Worm (Caenorhabditis elegans) whole organism, midembryonic: ENCODE data around the gene sre-49.

Source experiments
- T22C8.4 ChIP-seq: fragments of 200-800 bp; sonication (Bioruptor generic); IDR thresholded peaks from 2 replicates; pipeline ENCODE4 v1.3.6; 2022; ENCODE audit warnings: missing genetic modification characterization, missing compliant biosample characterization
- cog-1 ChIP-seq: sonication (generic microtip); optimal IDR thresholded peaks from 2 replicates; lab custom pipeline; 2016; ENCODE audit warnings: missing genetic modification characterization, missing compliant biosample characterization
- flt-1 ChIP-seq: fragments of 200-800 bp; sonication (Bioruptor generic); IDR thresholded peaks from 2 replicates; pipeline ENCODE4 v1.3.6; 2022; ENCODE audit warnings: missing genetic modification characterization, missing compliant biosample characterization
- klf-2 ChIP-seq: fragments of 200-800 bp; sonication (Bioruptor generic); conservative IDR thresholded peaks from 2 replicates; pipeline ENCODE4 v1.3.6; 2022; ENCODE audit warnings: missing genetic modification reagents, missing genetic modification characterization, missing compliant biosample characterization
- med-1 ChIP-seq: sonication (generic microtip); optimal IDR thresholded peaks from 2 replicates; lab custom pipeline; 2017; ENCODE audit warnings: missing genetic modification characterization, mild to moderate bottlenecking, missing compliant biosample characterization, antibody characterized with exemption, missing genetic modification reagents; ENCODE audit not compliant: insufficient read depth
- ref-1 ChIP-seq: fragments of 200-800 bp; sonication (Bioruptor generic); conservative IDR thresholded peaks from 2 replicates; pipeline ENCODE4 v1.3.6; 2022; ENCODE audit warnings: missing genetic modification reagents, missing genetic modification characterization, missing compliant biosample characterization
- tab-1 ChIP-seq: fragments of 200-800 bp; sonication (Bioruptor generic); IDR thresholded peaks from 2 replicates; pipeline ENCODE4 v1.3.6; 2022; ENCODE audit warnings: missing genetic modification characterization, missing compliant biosample characterization
- ztf-23 ChIP-seq: fragments of 200-800 bp; sonication (Bioruptor generic); IDR thresholded peaks from 2 replicates; pipeline ENCODE4 v1.3.6; 2022; ENCODE audit warnings: missing genetic modification reagents, missing genetic modification characterization, missing compliant biosample characterization
- ztf-29 ChIP-seq: fragments of 200-800 bp; sonication (Bioruptor generic); IDR thresholded peaks from 2 replicates; pipeline ENCODE4 v1.3.6; 2022; ENCODE audit warnings: missing genetic modification reagents, missing genetic modification characterization, missing compliant biosample characterization

sre-49 gene

DNA sequence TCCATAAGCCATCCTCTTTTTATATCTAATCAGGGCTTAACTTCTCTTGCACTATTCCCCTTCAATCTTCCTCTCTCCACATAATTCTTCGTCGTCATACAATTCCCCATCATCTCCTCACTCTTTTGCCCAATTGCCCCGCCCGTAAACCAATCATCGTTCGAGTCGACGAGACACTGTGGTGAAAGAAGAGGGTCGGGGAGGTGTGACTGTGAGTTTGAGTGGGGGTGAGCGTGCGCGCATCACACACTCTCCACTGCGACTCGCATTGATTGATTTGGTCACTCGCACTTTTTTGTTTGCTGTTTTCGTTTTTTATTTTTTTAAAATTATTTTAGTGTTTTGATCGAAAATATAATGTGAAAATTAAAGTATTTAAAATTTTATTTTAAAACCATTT is 20.5 kb downstream of the sre-49 start:
- peak; percentile 68; the same call in 1 of the 2 replicates for TF ChIP-seq flt-1 (GFP tag; lab: Robert Waterston, UW)
- TF ChIP-seq ztf-29 (GFP tag; lab: Robert Waterston, UW): no peak
- TF ChIP-seq ref-1 (GFP tag; lab: Robert Waterston, UW): no peak; the same call in 1 of the 2 replicates
- peak; percentile 80 for TF ChIP-seq T22C8.4
- TF ChIP-seq ztf-23 (GFP tag; lab: Robert Waterston, UW): 0 out of 2 replicates have a peak, but pooled peaks have one; percentile 22
- TF ChIP-seq klf-2 (GFP tag; lab: Robert Waterston, UW): no peak
- TF ChIP-seq cog-1 (tag; lab: Kevin White, UChicago): peak; percentile 59
- no peak for TF ChIP-seq tab-1 (GFP tag; lab: Robert Waterston, UW)
- no peak for TF ChIP-seq med-1

DNA sequence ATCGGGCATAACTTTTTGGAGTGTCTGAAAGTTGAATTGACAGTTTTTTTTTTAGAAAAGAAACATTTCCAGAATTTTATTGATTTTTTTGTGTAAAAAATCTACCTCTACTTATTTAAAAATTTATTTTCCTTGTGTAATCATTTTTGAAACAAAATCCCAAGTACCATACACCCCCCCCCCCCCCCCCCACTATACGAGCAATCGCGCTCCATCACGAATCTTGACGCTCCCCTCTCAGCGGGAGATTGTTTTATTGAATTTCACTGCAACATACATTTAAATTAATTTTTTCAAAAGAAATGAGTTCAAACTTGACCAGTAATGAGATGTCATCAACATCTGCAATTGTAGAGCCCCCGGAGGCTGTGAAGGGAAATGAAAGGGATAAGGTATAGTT is 21.0 kb downstream of the sre-49 start, which contains the start of gene sop-2:
sop-2 (plus strand) TSS at position 301 of the 400 bp plus-strand sequence.
- TF ChIP-seq cog-1 (tag; lab: Kevin White, UChicago) (no peak), T22C8.4 (no peak), ztf-29 (GFP tag; lab: Robert Waterston, UW) (no peak), ztf-23 (GFP tag; lab: Robert Waterston, UW) (no peak), ref-1 (GFP tag; lab: Robert Waterston, UW) (no peak), med-1 (no peak), tab-1 (GFP tag; lab: Robert Waterston, UW) (no peak), flt-1 (GFP tag; lab: Robert Waterston, UW) (no peak), klf-2 (GFP tag; lab: Robert Waterston, UW) (no peak)

DNA sequence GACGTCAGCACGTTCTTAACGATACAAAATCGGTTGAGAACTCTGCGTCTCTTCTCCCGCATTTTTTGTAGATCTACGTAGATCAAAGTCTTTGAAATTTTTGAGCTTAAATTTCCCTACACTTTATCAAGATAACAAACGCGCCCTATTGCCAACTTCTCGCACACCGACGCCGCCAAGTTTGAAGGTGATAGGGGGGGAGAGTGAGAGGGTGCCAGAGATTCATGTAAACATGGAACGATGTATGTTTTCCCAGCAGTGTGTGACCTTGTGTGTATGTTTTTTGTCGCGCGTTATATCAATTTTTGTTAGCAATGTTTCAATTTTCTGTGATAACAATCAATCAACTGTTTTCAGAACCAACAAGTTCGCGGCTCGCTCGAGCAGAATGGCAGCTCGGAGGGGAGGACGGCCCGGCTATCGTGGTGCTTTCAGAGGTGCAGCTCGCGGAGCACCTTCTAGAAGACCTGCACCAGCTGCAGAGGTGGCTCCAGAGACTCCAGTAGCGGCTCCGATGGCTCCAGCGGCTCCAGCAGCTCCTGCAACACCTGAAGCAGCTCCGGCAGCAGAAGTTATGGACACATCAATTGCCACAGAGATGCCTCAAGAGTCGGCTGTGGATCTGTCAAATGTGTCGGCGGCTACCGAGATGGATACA is 23.1 kb downstream of the sre-49 start:
- TF ChIP-seq klf-2 (GFP tag; lab: Robert Waterston, UW) (no peak), cog-1 (tag; lab: Kevin White, UChicago) (no peak), ztf-23 (GFP tag; lab: Robert Waterston, UW) (no peak), ztf-29 (GFP tag; lab: Robert Waterston, UW) (no peak), ref-1 (GFP tag; lab: Robert Waterston, UW) (no peak), med-1 (no peak), tab-1 (GFP tag; lab: Robert Waterston, UW) (no peak), T22C8.4 (no peak), flt-1 (GFP tag; lab: Robert Waterston, UW) (no peak)

DNA sequence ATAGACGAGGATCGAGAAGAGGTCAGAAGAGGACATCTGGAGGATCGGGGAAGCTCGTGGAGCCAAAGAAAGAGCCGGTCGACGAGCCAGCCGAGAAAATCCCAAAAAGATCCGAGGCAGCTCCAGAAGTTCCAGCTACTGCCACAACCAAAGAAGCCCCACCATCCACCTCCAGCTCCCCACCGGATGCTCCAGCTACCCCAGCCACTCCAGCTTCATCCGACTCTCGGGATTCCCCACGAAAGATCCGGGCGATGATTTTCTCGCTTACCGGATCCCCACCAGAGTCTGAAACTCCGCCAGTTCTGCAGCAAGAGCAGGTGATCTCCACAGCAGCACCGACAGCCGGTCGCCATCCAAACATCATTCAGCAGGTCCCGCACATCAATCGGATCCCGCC is 24.3 kb downstream of the sre-49 start:
- TF ChIP-seq med-1: no peak
- TF ChIP-seq cog-1 (tag; lab: Kevin White, UChicago): no peak
- TF ChIP-seq ref-1 (GFP tag; lab: Robert Waterston, UW): no peak
- TF ChIP-seq T22C8.4: no peak
- no peak for TF ChIP-seq klf-2 (GFP tag; lab: Robert Waterston, UW)
- no peak for TF ChIP-seq ztf-29 (GFP tag; lab: Robert Waterston, UW)
- no peak for TF ChIP-seq ztf-23 (GFP tag; lab: Robert Waterston, UW)
- no peak for TF ChIP-seq tab-1 (GFP tag; lab: Robert Waterston, UW)
- TF ChIP-seq flt-1 (GFP tag; lab: Robert Waterston, UW): no peak

DNA sequence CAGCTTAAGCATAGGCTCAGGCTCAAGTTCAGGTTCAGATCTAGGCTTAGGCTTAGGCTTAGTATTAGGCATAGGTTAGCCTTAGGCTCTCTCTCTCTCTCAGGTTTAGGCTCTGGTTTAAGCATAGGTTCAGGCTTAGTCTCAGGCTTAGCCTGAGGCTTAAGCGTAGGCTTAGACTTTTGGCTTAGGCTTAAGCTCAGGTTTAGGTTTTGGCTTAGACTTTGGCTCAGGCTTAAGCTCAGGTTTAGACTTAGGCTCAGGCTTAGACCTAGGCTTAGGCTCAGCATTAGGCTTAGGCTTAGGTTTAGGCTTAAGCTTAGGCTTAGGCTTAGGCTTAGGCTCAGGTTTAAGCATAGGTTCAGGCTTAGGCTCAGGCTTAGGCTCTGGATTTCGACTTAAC is 25.1 kb downstream of the sre-49 start:
- TF ChIP-seq tab-1 (GFP tag; lab: Robert Waterston, UW) (no peak), klf-2 (GFP tag; lab: Robert Waterston, UW) (no peak), med-1 (no peak), cog-1 (tag; lab: Kevin White, UChicago) (no peak), ref-1 (GFP tag; lab: Robert Waterston, UW) (no peak), ztf-23 (GFP tag; lab: Robert Waterston, UW) (no peak)

DNA sequence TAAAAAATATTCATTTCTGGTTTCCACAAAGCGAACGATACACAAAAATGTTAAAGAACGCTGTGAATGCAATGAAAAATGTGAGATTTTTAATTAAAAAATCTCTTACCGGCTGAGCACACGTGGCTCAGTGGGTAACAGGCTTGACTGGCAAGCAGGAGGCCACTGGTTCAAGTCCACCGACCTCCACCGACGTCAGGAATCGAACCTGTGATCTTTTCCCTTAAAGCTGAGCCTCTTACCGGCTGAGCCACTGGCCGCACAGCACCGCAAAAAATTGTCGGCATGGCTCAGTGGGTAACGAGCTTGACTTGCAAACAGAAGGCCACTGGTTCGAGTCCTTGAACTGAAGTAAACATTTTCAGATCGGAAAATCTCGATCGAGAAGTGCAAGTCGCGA is 26.1 kb downstream of the sre-49 start, which contains the start of gene C44C11.6:
C44C11.6 (plus strand) TSS at position 23 of the 400 bp plus-strand sequence.
- peak; percentile 70 for TF ChIP-seq tab-1 (GFP tag; lab: Robert Waterston, UW)
- no peak for TF ChIP-seq T22C8.4
- no peak for TF ChIP-seq med-1
- TF ChIP-seq flt-1 (GFP tag; lab: Robert Waterston, UW): no peak
- TF ChIP-seq ztf-29 (GFP tag; lab: Robert Waterston, UW): no peak
- 0 out of 2 replicates have a peak, but pooled peaks have one; percentile 39 for TF ChIP-seq ztf-23 (GFP tag; lab: Robert Waterston, UW)

DNA sequence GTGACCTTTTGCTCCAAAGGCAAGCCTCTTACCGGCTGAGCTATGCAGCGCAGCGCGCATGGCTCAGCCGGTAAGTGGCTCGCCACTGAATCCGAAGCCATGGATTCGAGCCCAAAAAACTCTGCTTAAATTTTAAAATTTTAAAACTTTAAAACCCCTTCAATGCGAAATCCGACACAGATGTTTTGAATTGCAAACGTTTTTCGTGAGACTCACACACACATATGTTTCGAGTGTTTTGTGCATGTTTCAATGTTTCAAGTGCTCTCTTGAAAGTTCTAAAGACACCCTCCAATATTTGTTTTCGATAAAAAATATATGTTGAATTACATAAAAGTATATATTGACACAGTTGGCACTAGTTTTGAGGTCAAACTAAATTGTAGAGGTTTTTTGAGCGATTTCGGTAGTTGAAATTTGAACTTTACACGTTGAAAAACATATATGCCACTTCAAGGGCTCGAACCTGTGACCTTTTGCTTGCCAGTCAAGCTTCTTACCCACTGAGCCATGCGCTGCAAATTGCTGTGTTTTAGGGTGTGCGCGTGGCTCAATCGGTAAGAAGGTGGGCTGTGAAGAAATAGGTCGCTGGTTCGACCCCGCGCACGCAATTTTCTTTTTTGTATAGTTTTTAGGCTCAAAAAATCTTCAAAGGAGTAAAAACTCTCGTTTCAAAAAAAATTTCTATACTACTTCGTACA is 27.8 kb downstream of the sre-49 start:
- TF ChIP-seq tab-1 (GFP tag; lab: Robert Waterston, UW) (no peak), ztf-29 (GFP tag; lab: Robert Waterston, UW) (no peak), T22C8.4 (no peak), cog-1 (tag; lab: Kevin White, UChicago) (no peak), flt-1 (GFP tag; lab: Robert Waterston, UW) (no peak), ref-1 (GFP tag; lab: Robert Waterston, UW) (no peak), med-1 (no peak), ztf-23 (GFP tag; lab: Robert Waterston, UW) (no peak), klf-2 (GFP tag; lab: Robert Waterston, UW) (no peak)

DNA sequence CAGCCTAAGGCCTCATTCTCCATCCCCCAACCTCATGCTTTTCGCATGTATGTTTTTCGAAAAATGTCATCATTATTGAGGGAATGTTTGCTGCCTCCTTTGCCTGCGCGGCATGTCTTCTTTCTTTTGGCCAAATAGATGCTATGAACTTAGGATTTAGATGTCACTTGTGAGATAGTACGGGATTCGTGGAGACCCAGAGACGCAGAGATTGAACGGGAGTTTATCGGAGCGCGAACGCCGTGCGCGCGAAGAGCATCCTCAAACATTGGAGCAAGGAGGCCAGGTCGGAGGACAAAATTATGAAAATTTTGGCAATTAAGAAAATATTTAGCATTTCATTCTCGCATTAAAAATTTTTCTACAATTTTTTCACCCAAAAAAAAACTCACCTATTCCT is 30.3 kb downstream of the sre-49 start:
- no peak for TF ChIP-seq tab-1 (GFP tag; lab: Robert Waterston, UW)
- TF ChIP-seq T22C8.4: no peak
- no peak for TF ChIP-seq med-1
- TF ChIP-seq ztf-23 (GFP tag; lab: Robert Waterston, UW): no peak
- TF ChIP-seq flt-1 (GFP tag; lab: Robert Waterston, UW): no peak
- no peak for TF ChIP-seq klf-2 (GFP tag; lab: Robert Waterston, UW)
- TF ChIP-seq ref-1 (GFP tag; lab: Robert Waterston, UW): no peak
- no peak for TF ChIP-seq ztf-29 (GFP tag; lab: Robert Waterston, UW)

DNA sequence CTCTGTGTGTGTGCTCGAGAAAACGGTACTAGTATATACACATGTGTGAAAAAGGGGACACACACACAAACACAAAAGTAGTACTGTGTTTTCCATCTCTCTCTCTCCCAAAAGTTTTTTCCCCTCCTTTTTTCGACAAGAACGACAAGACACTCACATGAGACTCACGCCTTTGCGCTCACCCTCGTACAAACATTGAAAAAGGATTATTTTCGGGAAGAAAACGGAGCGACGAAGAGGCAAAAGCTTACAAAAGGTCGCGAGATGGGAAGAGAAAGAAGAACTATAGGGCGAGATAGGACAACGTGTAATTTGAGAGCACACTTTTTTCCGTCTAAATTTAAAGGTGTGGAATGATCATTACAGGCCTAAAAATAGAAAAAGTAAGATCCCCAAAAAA is 31.2 kb downstream of the sre-49 start:
- TF ChIP-seq ztf-23 (GFP tag; lab: Robert Waterston, UW) (no peak), klf-2 (GFP tag; lab: Robert Waterston, UW) (no peak)
